Worm (Caenorhabditis elegans) whole organism, L4 larva: ENCODE measurements around the gene F52G3.7.

Experiments used
- F49E8.2 ChIP-seq: sonication (generic microtip); optimal IDR thresholded peaks from 2 replicates; lab custom pipeline; 2016; ENCODE audit warnings: missing compliant biosample characterization, mild to moderate bottlenecking, missing genetic modification characterization, borderline replicate concordance
- R02D3.7 ChIP-seq: fragments of 150-350 bp; sonication (generic microtip); optimal IDR thresholded peaks from 3 replicates; lab custom pipeline; 2014; ENCODE audit warnings: missing biosample characterization, missing genetic modification characterization
- lin-13 ChIP-seq: fragments of 150-350 bp; optimal IDR thresholded peaks from 2 replicates; lab custom pipeline; 2014; ENCODE audit warnings: missing biosample characterization, missing genetic modification reagents, missing genetic modification characterization
- lin-38 ChIP-seq: fragments of 200-800 bp; sonication (Bioruptor generic); IDR thresholded peaks from 2 replicates; pipeline ENCODE4 v1.3.6; 2022; ENCODE audit warnings: missing genetic modification reagents, missing genetic modification characterization, missing compliant biosample characterization
- lir-3 ChIP-seq: sonication (generic microtip); optimal IDR thresholded peaks from 2 replicates; lab custom pipeline; 2016; ENCODE audit warnings: mild to moderate bottlenecking, missing genetic modification characterization, missing compliant biosample characterization
- mxl-3 ChIP-seq: fragments of 200-800 bp; sonication (Bioruptor generic); optimal IDR thresholded peaks from 2 replicates; lab custom pipeline; 2018; ENCODE audit warnings: mild to moderate bottlenecking, missing genetic modification characterization, missing compliant biosample characterization
- nhr-77 ChIP-seq: fragments of 150-350 bp; optimal IDR thresholded peaks from 2 replicates; lab custom pipeline; 2014; ENCODE audit warnings: missing biosample characterization, missing genetic modification characterization
- pha-4 ChIP-seq, 2 experiments: fragments of 150-350 bp in 1 of 2; fragments of 200-800 bp in 1 of 2; sonication (Bioruptor generic) in 1 of 2; IDR thresholded peaks in 1 of 2; optimal IDR thresholded peaks in 1 of 2; 2 replicates each; pipeline versions ENCODE4 v1.3.6 to Lab custom; 2014 to 2022; ENCODE audit warnings: missing genetic modification characterization in 2 of 2, missing genetic modification reagents in 2 of 2, missing biosample characterization in 1 of 2, missing compliant biosample characterization in 1 of 2

DNA sequence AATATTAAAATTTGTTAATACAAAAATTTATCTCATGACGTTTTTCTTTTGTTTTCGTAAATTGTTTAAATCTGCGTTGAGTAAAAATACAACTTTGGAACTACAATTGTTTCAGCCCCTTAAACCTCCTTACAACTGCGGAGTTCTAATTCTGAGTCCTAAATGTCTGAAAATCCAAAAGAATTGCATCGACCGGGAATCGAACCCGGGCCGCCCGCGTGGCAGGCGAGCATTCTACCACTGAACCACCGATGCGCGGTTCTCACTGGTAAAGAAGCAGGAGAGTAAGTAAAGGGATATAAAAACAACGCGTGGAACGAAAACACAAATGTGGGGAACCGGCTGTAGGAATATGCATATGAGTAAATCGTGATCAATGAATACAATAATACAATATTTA lies 35.6 kb upstream of the F52G3.7 start:
- TF ChIP-seq pha-4 (GFP tag; IDR thresholded peaks at IDR 0.05; lab: Robert Waterston, UW) (peak; percentile 53; the same call in 1 of the 2 replicates), pha-4 (tag; optimal IDR thresholded peaks at IDR 0.05; lab: Kevin White, UChicago) (no peak), F49E8.2 (tag; lab: Kevin White, UChicago) (no peak), nhr-77 (tag; lab: Kevin White, UChicago) (no peak), mxl-3 (peak; percentile 22), lir-3 (no peak), lin-38 (GFP tag; lab: Robert Waterston, UW) (no peak), R02D3.7 (tag; lab: Kevin White, UChicago) (no peak), lin-13 (GFP tag; lab: Kevin White, UChicago) (peak; percentile 36)
